Worm (Caenorhabditis elegans): Measurements from ENCODE around the gene irld-45.

DNA sequence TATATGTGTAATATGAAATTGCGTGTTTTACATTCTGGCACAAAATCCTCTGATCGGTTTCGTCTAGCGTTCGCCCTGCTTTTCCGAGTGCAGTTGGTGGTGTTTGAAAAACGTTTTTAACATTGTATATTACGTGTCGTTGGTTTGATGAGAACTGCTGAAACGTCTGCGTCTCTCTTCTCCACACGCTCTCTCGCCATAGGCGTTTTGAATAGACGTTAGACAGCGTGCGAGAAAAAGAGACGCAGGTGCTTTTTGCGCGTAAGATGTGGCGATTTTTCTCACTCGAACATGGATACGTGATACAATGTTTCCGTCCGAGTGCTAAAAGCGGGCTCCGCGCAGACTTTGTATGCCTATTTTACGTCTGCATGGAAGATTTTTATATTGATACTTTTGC lies 27.6 kb upstream of the irld-45 start:
- no peak for TF ChIP-seq ztf-23 (GFP tag; IDR thresholded peaks at IDR 0.05)
- no peak for TF ChIP-seq med-1 (GFP tag; optimal IDR thresholded peaks at IDR 0.05; ENCODE audit: insufficient read depth)
- no peak for TF ChIP-seq ref-1 (GFP tag; conservative IDR thresholded peaks at IDR 0.05)
- TF ChIP-seq T22C8.4 (GFP tag; IDR thresholded peaks at IDR 0.05): no peak
- TF ChIP-seq cog-1 (tag; optimal IDR thresholded peaks at IDR 0.05): no peak
